Worm (Caenorhabditis elegans): ENCODE results near the gene srab-24.

DNA sequence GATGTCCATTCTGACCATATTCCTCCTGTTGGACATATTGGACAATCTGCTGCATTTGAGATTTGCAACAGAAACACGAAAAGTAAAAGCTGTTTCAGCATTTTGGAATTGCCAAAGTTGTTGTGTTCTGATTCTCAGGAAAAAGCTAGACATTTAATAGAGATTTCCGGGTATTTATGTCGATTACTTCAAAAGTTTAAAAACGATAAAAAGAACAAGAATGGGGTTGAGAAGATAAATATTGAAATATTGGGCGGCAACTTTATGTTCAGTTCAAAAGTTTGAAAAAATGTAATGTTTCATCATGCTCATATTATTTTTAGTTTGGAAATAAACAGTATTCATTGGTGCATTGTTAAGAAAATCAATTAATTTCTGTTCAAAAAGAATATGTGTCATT is 11.0 kb downstream of the srab-24 start, which contains the start of gene Y64G10A.1:
- no peak for TF ChIP-seq T23F11.4 (GFP tag; optimal IDR thresholded peaks at IDR 0.05)
- TF ChIP-seq ref-2 (tag; optimal IDR thresholded peaks at IDR 0.05) = no peak

All from whole organism, late embryonic.